Worm (Caenorhabditis elegans) whole organism, mixed stage, embryonic: ENCODE measurements around the gene nfi-1.

Source experiments
- M03D4.4 ChIP-seq: sonication (generic microtip); optimal IDR thresholded peaks from 2 replicates; lab custom pipeline; 2017; ENCODE audit warnings: mild to moderate bottlenecking, missing genetic modification characterization, missing compliant biosample characterization
- bed-3 ChIP-seq: fragments of 200-800 bp; sonication (Bioruptor generic); optimal IDR thresholded peaks from 3 replicates; lab custom pipeline; 2018; ENCODE audit warnings: mild to moderate bottlenecking, missing genetic modification characterization, moderate library complexity, missing compliant biosample characterization
- blmp-1 ChIP-seq: fragments of 150-350 bp; optimal IDR thresholded peaks from 2 replicates; lab custom pipeline; 2014; ENCODE audit warnings: missing biosample characterization, missing genetic modification characterization
- ceh-43 ChIP-seq: fragments of 200-800 bp; sonication (Bioruptor generic); optimal IDR thresholded peaks from 2 replicates; lab custom pipeline; 2018; ENCODE audit warnings: mild to moderate bottlenecking, missing genetic modification characterization, moderate library complexity, missing compliant biosample characterization
- ceh-83 ChIP-seq: fragments of 200-800 bp; sonication (Bioruptor generic); optimal IDR thresholded peaks from 2 replicates; lab custom pipeline; 2018; ENCODE audit warnings: mild to moderate bottlenecking, missing genetic modification characterization, missing compliant biosample characterization
- ces-1 ChIP-seq: fragments of 150-350 bp; optimal IDR thresholded peaks from 2 replicates; lab custom pipeline; 2014; ENCODE audit warnings: missing biosample characterization, missing genetic modification reagents, missing genetic modification characterization
- cnd-1 ChIP-seq: fragments of 200-800 bp; sonication (Bioruptor generic); optimal IDR thresholded peaks from 2 replicates; lab custom pipeline; 2018; ENCODE audit warnings: mild to moderate bottlenecking, missing genetic modification characterization, missing compliant biosample characterization
- drap-1 ChIP-seq: fragments of 200-800 bp; sonication (Bioruptor generic); optimal IDR thresholded peaks from 3 replicates; lab custom pipeline; 2018; ENCODE audit warnings: mild to moderate bottlenecking, missing genetic modification characterization, missing compliant biosample characterization
- elt-1 ChIP-seq: sonication (generic microtip); optimal IDR thresholded peaks from 2 replicates; lab custom pipeline; 2017; ENCODE audit warnings: missing genetic modification characterization, mild to moderate bottlenecking, missing compliant biosample characterization, antibody characterized with exemption, moderate library complexity, borderline replicate concordance; ENCODE audit not compliant: insufficient read depth
- elt-3 ChIP-seq: fragments of 150-350 bp; optimal IDR thresholded peaks from 2 replicates; lab custom pipeline; 2014; ENCODE audit warnings: missing biosample characterization, missing genetic modification characterization
- flh-1 ChIP-seq: fragments of 200-800 bp; sonication (Bioruptor generic); optimal IDR thresholded peaks from 2 replicates; lab custom pipeline; 2018; ENCODE audit warnings: mild to moderate bottlenecking, missing genetic modification characterization, moderate library complexity, missing compliant biosample characterization
- ham-2 ChIP-seq: fragments of 200-800 bp; sonication (Bioruptor generic); optimal IDR thresholded peaks from 2 replicates; lab custom pipeline; 2018; ENCODE audit warnings: mild to moderate bottlenecking, missing genetic modification characterization, missing compliant biosample characterization
- hlh-1 ChIP-seq: fragments of 150-350 bp; optimal IDR thresholded peaks from 2 replicates; lab custom pipeline; 2014; ENCODE audit warnings: missing biosample characterization, missing genetic modification reagents, missing genetic modification characterization
- lin-13 ChIP-seq: fragments of 150-350 bp; optimal IDR thresholded peaks from 2 replicates; lab custom pipeline; 2014; ENCODE audit warnings: missing biosample characterization, missing genetic modification characterization
- lin-32 ChIP-seq: fragments of 200-800 bp; sonication (Bioruptor generic); optimal IDR thresholded peaks from 2 replicates; lab custom pipeline; 2018; ENCODE audit warnings: mild to moderate bottlenecking, missing genetic modification characterization, missing compliant biosample characterization
- mab-5 ChIP-seq: fragments of 150-350 bp; optimal IDR thresholded peaks from 2 replicates; lab custom pipeline; 2014; ENCODE audit warnings: missing biosample characterization, missing genetic modification characterization
- mep-1 ChIP-seq: fragments of 150-350 bp; optimal IDR thresholded peaks from 2 replicates; lab custom pipeline; 2017; ENCODE audit warnings: missing biosample characterization, missing genetic modification reagents, missing genetic modification characterization, inconsistent platforms
- mls-2 ChIP-seq: sonication (generic microtip); optimal IDR thresholded peaks from 2 replicates; lab custom pipeline; 2016; ENCODE audit warnings: mild to moderate bottlenecking, missing genetic modification characterization, moderate library complexity, missing compliant biosample characterization
- nhr-12 ChIP-seq: fragments of 150-350 bp; optimal IDR thresholded peaks from 2 replicates; lab custom pipeline; 2014; ENCODE audit warnings: missing biosample characterization, missing genetic modification characterization
- nhr-2 ChIP-seq: fragments of 150-350 bp; optimal IDR thresholded peaks from 2 replicates; lab custom pipeline; 2014; ENCODE audit warnings: missing biosample characterization, missing genetic modification characterization
- nhr-237 ChIP-seq: fragments of 150-350 bp; optimal IDR thresholded peaks from 2 replicates; lab custom pipeline; 2014; ENCODE audit warnings: missing biosample characterization, missing genetic modification characterization
- nhr-28 ChIP-seq: fragments of 150-350 bp; optimal IDR thresholded peaks from 2 replicates; lab custom pipeline; 2014; ENCODE audit warnings: missing biosample characterization, missing genetic modification characterization
- pha-4 ChIP-seq: fragments of 150-350 bp; optimal IDR thresholded peaks from 2 replicates; lab custom pipeline; 2018; ENCODE audit warnings: missing biosample characterization, missing genetic modification reagents, missing genetic modification characterization
- sem-2 ChIP-seq: fragments of 200-800 bp; sonication (Bioruptor generic); optimal IDR thresholded peaks from 2 replicates; lab custom pipeline; 2018; ENCODE audit warnings: mild to moderate bottlenecking, missing genetic modification characterization, missing compliant biosample characterization
- snpc-4 ChIP-seq: fragments of 150-350 bp; optimal IDR thresholded peaks from 2 replicates; lab custom pipeline; 2014; ENCODE audit warnings: missing biosample characterization, missing genetic modification characterization
- sptf-1 ChIP-seq: sonication (generic microtip); optimal IDR thresholded peaks from 2 replicates; lab custom pipeline; 2017; ENCODE audit warnings: mild to moderate bottlenecking, missing genetic modification characterization, moderate library complexity, missing compliant biosample characterization
- tbx-8 ChIP-seq: fragments of 200-800 bp; sonication (Bioruptor generic); optimal IDR thresholded peaks from 2 replicates; lab custom pipeline; 2018; ENCODE audit warnings: mild to moderate bottlenecking, missing genetic modification characterization, moderate library complexity, missing compliant biosample characterization
- unc-120 ChIP-seq: sonication (generic microtip); optimal IDR thresholded peaks from 2 replicates; lab custom pipeline; 2017; ENCODE audit warnings: missing genetic modification characterization, missing compliant biosample characterization; ENCODE audit not compliant: poor library complexity, severe bottlenecking
- unc-39 ChIP-seq: fragments of 150-350 bp; optimal IDR thresholded peaks from 2 replicates; lab custom pipeline; 2014; ENCODE audit warnings: missing biosample characterization, missing genetic modification characterization
- unc-62 ChIP-seq: fragments of 150-350 bp; optimal IDR thresholded peaks from 2 replicates; lab custom pipeline; 2014; ENCODE audit warnings: missing biosample characterization, missing genetic modification reagents, missing genetic modification characterization
- zip-8 ChIP-seq: fragments of 150-350 bp; optimal IDR thresholded peaks from 2 replicates; lab custom pipeline; 2014; ENCODE audit warnings: missing biosample characterization, missing genetic modification characterization
- ztf-11 ChIP-seq: fragments of 150-350 bp; optimal IDR thresholded peaks from 2 replicates; lab custom pipeline; 2014; ENCODE audit warnings: missing biosample characterization, missing genetic modification characterization

The nfi-1 gene

DNA sequence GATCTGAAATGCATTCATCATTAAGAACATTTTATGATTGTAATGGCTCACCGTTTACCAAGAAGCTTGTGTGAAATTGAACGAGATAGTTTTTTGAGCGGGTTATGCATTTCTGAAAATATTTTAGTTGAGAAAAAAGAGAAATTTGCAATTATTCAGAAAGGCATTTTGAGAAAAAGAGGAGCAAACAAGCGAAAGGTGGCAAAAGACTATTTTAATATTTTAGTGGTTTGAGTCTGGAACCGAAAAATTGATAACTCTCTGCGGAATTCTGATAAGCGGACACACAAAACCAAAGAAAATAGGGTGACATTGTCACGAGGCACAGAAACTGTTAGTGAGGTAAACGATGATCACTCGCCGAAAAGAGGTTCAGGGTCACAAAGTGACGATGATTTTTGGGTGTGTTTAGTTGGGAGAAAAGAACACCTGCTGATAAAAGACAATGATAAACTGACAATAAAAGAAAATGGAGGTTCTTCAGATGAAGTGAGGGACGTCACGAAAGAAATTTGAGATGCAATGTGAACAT is 16.8 kb downstream of the nfi-1 start:
- TF ChIP-seq flh-1 (no peak), elt-1 (tag; lab: Kevin White, UChicago) (no peak), drap-1 (no peak), unc-39 (tag; lab: Kevin White, UChicago) (no peak)
- TF ChIP-seq, all 35 proteins: peak for 0

DNA sequence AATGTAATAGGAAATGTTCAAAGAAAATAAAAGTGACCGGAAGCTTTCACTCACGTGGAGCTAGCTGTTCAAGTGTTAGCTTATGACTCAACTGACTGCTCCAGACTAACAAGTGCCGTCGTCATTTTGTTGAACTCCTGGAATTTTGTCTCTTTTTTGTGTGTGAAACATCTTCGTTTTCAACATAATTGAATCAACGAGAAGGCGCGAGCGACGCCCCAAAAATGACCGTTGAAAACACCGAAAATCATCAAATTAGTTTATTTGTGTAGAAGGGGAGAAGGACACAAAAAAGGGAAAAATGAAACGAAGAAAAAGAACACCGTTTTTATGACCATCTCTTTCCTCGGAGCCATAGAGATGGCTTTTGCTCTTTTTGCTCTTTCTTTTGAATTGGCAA is 17.5 kb downstream of the nfi-1 start, which contains the start of gene ZK1290.14:
Gene ZK1290.14, minus strand, starts transcription at position 139 of the 400 bp plus-strand sequence.
- TF ChIP-seq tbx-8 (GFP tag; lab: Kevin White, UChicago): no peak
- TF ChIP-seq lin-13: no peak
- no peak for TF ChIP-seq nhr-28 (tag; lab: Kevin White, UChicago)
- TF ChIP-seq snpc-4: no peak
- no peak for TF ChIP-seq ceh-83
- TF ChIP-seq unc-62 (GFP tag; lab: Kevin White, UChicago): no peak
- TF ChIP-seq blmp-1 (tag; lab: Kevin White, UChicago): no peak
- TF ChIP-seq unc-120 (tag; lab: Kevin White, UChicago): no peak
- no peak for TF ChIP-seq ham-2 (GFP tag; lab: Kevin White, UChicago)
- TF ChIP-seq ceh-43 (GFP tag; lab: Kevin White, UChicago): no peak
- no peak for TF ChIP-seq mab-5 (tag; lab: Kevin White, UChicago)
- TF ChIP-seq unc-39 (tag; lab: Kevin White, UChicago): no peak
- no peak for TF ChIP-seq nhr-2 (tag; lab: Kevin White, UChicago)
- no peak for TF ChIP-seq zip-8 (tag; lab: Kevin White, UChicago)
- TF ChIP-seq nhr-237 (tag; lab: Kevin White, UChicago): no peak
- no peak for TF ChIP-seq cnd-1 (tag; lab: Kevin White, UChicago)
- no peak for TF ChIP-seq sptf-1
- TF ChIP-seq ztf-11 (tag; lab: Kevin White, UChicago): no peak
- TF ChIP-seq, all 35 proteins: peak for 0

DNA sequence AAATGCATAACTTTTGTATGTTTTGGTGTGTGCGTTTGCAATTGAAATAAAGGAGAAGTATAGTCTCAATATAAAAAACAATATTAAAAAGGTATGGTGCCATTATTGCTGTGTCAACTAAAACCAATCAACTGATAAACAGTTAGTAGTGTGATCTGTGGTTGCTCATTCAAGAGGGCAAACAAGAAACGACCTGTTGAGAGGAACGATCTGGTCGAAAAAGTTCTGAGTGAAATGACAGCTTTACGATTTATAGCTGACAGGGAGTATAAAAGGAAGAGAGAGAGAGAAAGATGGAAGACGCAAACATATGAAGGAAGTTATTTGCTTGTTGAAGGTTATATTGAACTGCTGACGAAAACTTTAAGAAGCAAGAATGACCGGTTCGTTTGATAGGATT is 20.0 kb downstream of the nfi-1 start:
- TF ChIP-seq sem-2 (GFP tag; lab: Kevin White, UChicago): no peak
- no peak for TF ChIP-seq nhr-237 (tag; lab: Kevin White, UChicago)
- TF ChIP-seq lin-13: no peak
- TF ChIP-seq snpc-4: no peak
- no peak for TF ChIP-seq bed-3
- no peak for TF ChIP-seq drap-1
- no peak for TF ChIP-seq cnd-1 (tag; lab: Kevin White, UChicago)
- TF ChIP-seq nhr-12 (tag; lab: Kevin White, UChicago): no peak
- TF ChIP-seq ceh-43 (GFP tag; lab: Kevin White, UChicago): no peak
- TF ChIP-seq mls-2 (tag; lab: Kevin White, UChicago): no peak
- no peak for TF ChIP-seq blmp-1 (tag; lab: Kevin White, UChicago)
- TF ChIP-seq elt-3 (tag; lab: Kevin White, UChicago): no peak
- no peak for TF ChIP-seq lin-32

DNA sequence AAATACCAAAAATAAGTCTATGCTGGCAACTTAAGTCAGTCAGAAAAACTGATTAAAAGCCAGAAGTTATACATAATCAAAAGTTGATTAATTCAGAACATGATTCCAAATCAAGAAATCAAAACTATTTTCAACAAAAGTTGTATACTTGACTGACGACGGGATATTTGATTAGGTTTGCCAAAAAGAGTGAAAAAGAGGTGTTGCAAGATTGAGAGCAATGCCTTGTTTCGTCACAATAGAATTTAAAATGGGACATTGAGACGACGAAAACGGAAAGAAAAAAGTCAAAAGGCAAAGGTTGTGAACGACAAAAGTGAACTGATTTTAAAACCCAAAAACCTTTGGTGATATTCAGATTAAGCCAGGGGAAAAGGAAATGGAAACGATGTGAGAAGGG is 20.9 kb downstream of the nfi-1 start:
- TF ChIP-seq nhr-2 (tag; lab: Kevin White, UChicago): no peak

DNA sequence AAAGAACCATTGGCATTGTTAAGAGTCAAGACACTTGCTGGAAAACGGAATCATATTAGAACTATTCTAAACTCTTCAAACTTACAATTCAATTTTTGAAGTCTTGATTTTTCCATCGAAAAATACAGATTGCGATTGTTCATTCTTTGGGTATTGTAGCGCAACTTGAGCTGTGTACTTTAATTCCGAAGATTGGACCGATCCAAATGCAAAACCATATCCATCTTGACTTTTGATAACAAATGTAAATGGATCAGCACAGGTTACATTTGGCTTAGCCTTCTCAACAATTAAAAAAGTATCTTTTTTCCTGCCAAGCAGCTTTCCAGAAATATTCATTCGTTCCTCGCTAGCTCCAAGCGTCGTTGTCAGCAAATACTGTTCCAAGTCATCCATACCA is 22.9 kb downstream of the nfi-1 start:
- TF ChIP-seq elt-3 (tag; lab: Kevin White, UChicago) (no peak), sptf-1 (no peak), ham-2 (GFP tag; lab: Kevin White, UChicago) (no peak), unc-62 (GFP tag; lab: Kevin White, UChicago) (no peak), ceh-83 (no peak), cnd-1 (tag; lab: Kevin White, UChicago) (no peak), lin-13 (no peak), snpc-4 (no peak), nhr-12 (tag; lab: Kevin White, UChicago) (no peak), ces-1 (GFP tag; lab: Kevin White, UChicago) (no peak), tbx-8 (GFP tag; lab: Kevin White, UChicago) (no peak), pha-4 (tag; lab: Kevin White, UChicago) (no peak), M03D4.4 (tag; lab: Kevin White, UChicago) (no peak), bed-3 (no peak), drap-1 (no peak), hlh-1 (no peak), ceh-43 (GFP tag; lab: Kevin White, UChicago) (no peak), mep-1 (tag; lab: Kevin White, UChicago) (no peak), zip-8 (tag; lab: Kevin White, UChicago) (no peak)
